Worm (Caenorhabditis elegans): ENCODE measurements around the gene F07C3.9.

DNA sequence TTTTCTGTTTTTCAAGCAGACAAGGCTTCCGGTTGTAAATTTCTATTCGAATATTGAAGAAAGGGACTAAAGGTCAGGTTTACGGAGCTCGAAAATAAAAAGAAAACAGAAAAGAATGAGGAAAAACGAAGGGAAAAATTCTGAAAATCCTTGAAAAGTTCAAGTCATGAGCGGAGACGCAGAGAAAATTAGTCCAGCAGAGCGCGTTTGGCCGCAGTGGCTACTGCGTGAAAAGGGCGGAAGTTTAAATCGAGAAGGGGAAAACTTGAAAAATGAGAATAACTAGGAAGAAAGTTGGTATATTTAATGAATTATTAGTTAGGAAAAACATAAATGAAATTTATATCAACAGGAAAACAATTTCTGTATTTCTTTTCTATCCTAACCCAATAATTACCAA is 34.0 kb downstream of the F07C3.9 start:
- TF ChIP-seq tbx-37 (GFP tag; conservative IDR thresholded peaks at IDR 0.05) (no peak), hnd-1 (tag; optimal IDR thresholded peaks at IDR 0.05) (no peak)
